Worm (Caenorhabditis elegans) whole organism, L3 larva: ENCODE results near the gene hmg-1.2.

Experiments
- ZK546.5 ChIP-seq: sonication (generic microtip); optimal IDR thresholded peaks from 2 replicates; lab custom pipeline; 2017; ENCODE audit warnings: missing biosample characterization, missing genetic modification characterization
- eor-1 ChIP-seq, 2 experiments: fragments of 150-350 bp; optimal IDR thresholded peaks; 2 replicates each; lab custom pipeline; 2014 to 2018; ENCODE audit warnings: missing biosample characterization in 2 of 2, missing genetic modification characterization in 2 of 2
- fkh-10 ChIP-seq: sonication (generic microtip); optimal IDR thresholded peaks from 2 replicates; lab custom pipeline; 2017; ENCODE audit warnings: missing biosample characterization, missing genetic modification reagents, missing genetic modification characterization
- fos-1 ChIP-seq: fragments of 150-350 bp; optimal IDR thresholded peaks from 2 replicates; lab custom pipeline; 2014; ENCODE audit warnings: missing biosample characterization, missing genetic modification characterization
- jun-1 ChIP-seq: fragments of 150-350 bp; optimal IDR thresholded peaks from 2 replicates; lab custom pipeline; 2014; ENCODE audit warnings: missing biosample characterization, missing genetic modification reagents, missing genetic modification characterization
- mdl-1 ChIP-seq: fragments of 150-350 bp; optimal IDR thresholded peaks from 2 replicates; lab custom pipeline; 2014; ENCODE audit warnings: missing biosample characterization, missing genetic modification characterization
- nfya-1 ChIP-seq: sonication (generic microtip); optimal IDR thresholded peaks from 2 replicates; lab custom pipeline; 2017; ENCODE audit warnings: missing genetic modification characterization, mild to moderate bottlenecking, missing compliant biosample characterization, antibody characterized with exemption, moderate library complexity; ENCODE audit not compliant: insufficient read depth
- nhr-11 ChIP-seq: fragments of 150-350 bp; optimal IDR thresholded peaks from 2 replicates; lab custom pipeline; 2014; ENCODE audit warnings: missing biosample characterization, missing genetic modification characterization
- pha-4 ChIP-seq: fragments of 150-350 bp; optimal IDR thresholded peaks from 2 replicates; lab custom pipeline; 2014; ENCODE audit warnings: missing biosample characterization, missing genetic modification reagents, missing genetic modification characterization
- pqm-1 ChIP-seq: fragments of 150-350 bp; optimal IDR thresholded peaks from 2 replicates; lab custom pipeline; 2017; ENCODE audit warnings: missing biosample characterization, missing genetic modification characterization, inconsistent platforms
- snpc-4 ChIP-seq: fragments of 150-350 bp; optimal IDR thresholded peaks from 2 replicates; lab custom pipeline; 2014; ENCODE audit warnings: missing biosample characterization, missing genetic modification characterization
- tbx-2 ChIP-seq: sonication (generic microtip); optimal IDR thresholded peaks from 2 replicates; lab custom pipeline; 2016; ENCODE audit warnings: mild to moderate bottlenecking, missing genetic modification characterization, missing compliant biosample characterization
- unc-39 ChIP-seq: sonication (generic microtip); optimal IDR thresholded peaks from 4 replicates; lab custom pipeline; 2017; ENCODE audit warnings: missing biosample characterization, missing genetic modification characterization
- ztf-4 ChIP-seq: fragments of 150-350 bp; optimal IDR thresholded peaks from 2 replicates; lab custom pipeline; 2014; ENCODE audit warnings: missing biosample characterization, missing genetic modification characterization

- TF ChIP-seq nhr-11 (tag; lab: Kevin White, UChicago) (no peak), nfya-1 (tag; lab: Kevin White, UChicago) (no peak), pqm-1 (tag; lab: Kevin White, UChicago) (no peak), mdl-1 (tag; lab: Kevin White, UChicago) (no peak), ztf-4 (tag; lab: Kevin White, UChicago) (no peak), eor-1 (tag; optimal IDR thresholded peaks at IDR 0.05; lab: Kevin White, UChicago) (no peak), jun-1 (no peak), tbx-2 (tag; lab: Kevin White, UChicago) (no peak), unc-39 (tag; lab: Kevin White, UChicago) (no peak), fkh-10 (GFP tag; lab: Kevin White, UChicago) (no peak), ZK546.5 (tag; lab: Kevin White, UChicago) (no peak), fos-1 (tag; lab: Kevin White, UChicago) (no peak), pha-4 (tag; lab: Kevin White, UChicago) (no peak), snpc-4 (tag; lab: Kevin White, UChicago) (no peak)
These were observed 23.6 kb downstream of the hmg-1.2 start for ce11 chrIII:6303787-6304186.
